Worm (Caenorhabditis elegans): Measurements from ENCODE around the gene T27A10.6.
A peak's percentile ranks its signal among the peaks of the same experiment; 100 is the strongest.

The T27A10.6 gene

ce11 chrX:3611042-3611623, 15.0 kb upstream of the T27A10.6 start, which contains the start of gene C18B2.5 (continued):
- TF ChIP-seq fkh-10 (GFP tag; optimal IDR thresholded peaks at IDR 0.05) = no peak
- no peak for TF ChIP-seq mdl-1 (tag; optimal IDR thresholded peaks at IDR 0.05)
- TF ChIP-seq zip-11 (GFP tag; IDR thresholded peaks at IDR 0.05) = no peak
- TF ChIP-seq hlh-11 (tag; optimal IDR thresholded peaks at IDR 0.05) = peak; percentile 66
- peak; percentile 21 for TF ChIP-seq mep-1 (tag; optimal IDR thresholded peaks at IDR 0.05)

- TF ChIP-seq Y5F2A.4 (GFP tag; optimal IDR thresholded peaks at IDR 0.05) (no peak), aha-1 (tag) (peak; percentile 62), unc-62 (GFP tag; optimal IDR thresholded peaks at IDR 0.05 in 1 of 2) (peak in 1 of 2 experiments; percentile 76), unc-62 (tag; optimal IDR thresholded peaks at IDR 0.05) (no peak)
Measured at ce11 chrX:3610442-3610841, 14.3 kb upstream of the T27A10.6 start.

DNA sequence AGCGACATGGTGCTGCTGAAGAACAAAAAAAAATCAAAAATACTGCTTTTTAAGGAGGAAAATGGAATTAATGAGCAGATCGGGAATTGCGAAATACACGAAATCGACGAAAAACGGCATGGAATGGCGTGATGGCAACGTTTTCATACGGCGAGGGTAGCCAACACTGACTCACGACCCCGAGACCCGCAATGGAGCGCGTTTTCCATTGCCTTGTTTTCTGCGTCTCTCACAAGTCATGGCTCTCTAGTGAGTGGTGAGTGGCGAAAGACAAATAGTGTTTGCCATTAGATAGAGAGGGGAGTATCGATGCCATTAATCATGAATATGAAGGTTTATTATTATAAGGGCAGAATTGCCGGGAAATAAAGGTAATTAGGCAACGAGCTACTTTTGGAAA, 9.6 kb upstream of the T27A10.6 start, which contains the start of gene C18B2.4:
Gene C18B2.4 (minus strand): TSS at position 15 of the 400 bp plus-strand sequence.
- no peak for TF ChIP-seq Y5F2A.4 (GFP tag; optimal IDR thresholded peaks at IDR 0.05)
- TF ChIP-seq lin-15B (tag; optimal IDR thresholded peaks at IDR 0.05) = no peak
- no peak for TF ChIP-seq ZK546.5 (tag; optimal IDR thresholded peaks at IDR 0.05)
- no peak for TF ChIP-seq pha-4 (GFP tag; IDR thresholded peaks at IDR 0.05)
- peak; percentile 59 for TF ChIP-seq pha-4 (tag; optimal IDR thresholded peaks at IDR 0.05)
- no peak for TF ChIP-seq cey-2 (tag; optimal IDR thresholded peaks at IDR 0.05; ENCODE audit: borderline replicate concordance, insufficient read depth)
- TF ChIP-seq nhr-28 (tag; optimal IDR thresholded peaks at IDR 0.05) = peak; percentile 81
- peak; percentile 79 for TF ChIP-seq dve-1 (tag; optimal IDR thresholded peaks at IDR 0.05; ENCODE audit: insufficient read depth)
- 0 out of 2 replicates have a peak, but pooled peaks have one; percentile 32 for TF ChIP-seq T26A8.4 (GFP tag; IDR thresholded peaks at IDR 0.05)
- peak; percentile 13 for TF ChIP-seq F37D6.2 (tag; optimal IDR thresholded peaks at IDR 0.05)
- no peak for TF ChIP-seq tag-97 (GFP tag; IDR thresholded peaks at IDR 0.05)
- no peak for TF ChIP-seq F26F4.8 (GFP tag; conservative IDR thresholded peaks at IDR 0.05)
- TF ChIP-seq pqm-1 (tag; optimal IDR thresholded peaks at IDR 0.05) = peak; percentile 62
- TF ChIP-seq ceh-62 (tag; optimal IDR thresholded peaks at IDR 0.05) = no peak
- TF ChIP-seq snpc-1.2 (GFP tag; IDR thresholded peaks at IDR 0.05) = no peak
- no peak for TF ChIP-seq lim-7 (GFP tag; IDR thresholded peaks at IDR 0.05)
- TF ChIP-seq nhr-237 (tag; optimal IDR thresholded peaks at IDR 0.05) = no peak
- TF ChIP-seq arid-1 (GFP tag; conservative IDR thresholded peaks at IDR 0.05) = 0 out of 2 replicates have a peak, but pooled peaks have one; percentile 7
- TF ChIP-seq mdl-1 (tag; optimal IDR thresholded peaks at IDR 0.05) = peak in 1 of 2 experiments; percentile 35
- TF ChIP-seq mes-2 (tag; optimal IDR thresholded peaks at IDR 0.05; ENCODE audit: poor library complexity, severe bottlenecking) = peak; percentile 68
- TF ChIP-seq attf-4 (tag; optimal IDR thresholded peaks at IDR 0.05) = no peak
- TF ChIP-seq rbr-2 (tag; optimal IDR thresholded peaks at IDR 0.05) = peak; percentile 67
- no peak for TF ChIP-seq Y75B8A.6 (GFP tag; IDR thresholded peaks at IDR 0.05)
- peak; percentile 78 for TF ChIP-seq egl-43 (GFP tag; IDR thresholded peaks at IDR 0.05)
- TF ChIP-seq unc-130 (GFP tag; optimal IDR thresholded peaks at IDR 0.05) = no peak
- TF ChIP-seq madf-9 (GFP tag; conservative IDR thresholded peaks at IDR 0.05) = 0 out of 2 replicates have a peak, but pooled peaks have one; percentile 19
- peak; percentile 80 for TF ChIP-seq nhr-6 (tag; optimal IDR thresholded peaks at IDR 0.05)
- no peak for TF ChIP-seq ztf-7 (tag; optimal IDR thresholded peaks at IDR 0.05)
- no peak for TF ChIP-seq nhr-41 (GFP tag; IDR thresholded peaks at IDR 0.05)
- no peak for TF ChIP-seq snpc-4 (tag; optimal IDR thresholded peaks at IDR 0.05)
- no peak for TF ChIP-seq tra-1 (GFP tag; IDR thresholded peaks at IDR 0.05)
- peak in 1 of 2 experiments; percentile 66 for TF ChIP-seq hif-1 (tag; optimal IDR thresholded peaks at IDR 0.05)
- TF ChIP-seq D1046.2 (GFP tag; IDR thresholded peaks at IDR 0.05) = no peak
- TF ChIP-seq nhr-77 (tag; optimal IDR thresholded peaks at IDR 0.05) = peak; percentile 66
- peak; percentile 51 for TF ChIP-seq ama-1 (optimal IDR thresholded peaks at IDR 0.05)
- peak; percentile 86 for TF ChIP-seq lin-38 (GFP tag; IDR thresholded peaks at IDR 0.05)
- TF ChIP-seq set-16 (GFP tag; IDR thresholded peaks at IDR 0.05) = peak; percentile 28; the same call in 1 of the 2 replicates
- TF ChIP-seq ceh-44 (GFP tag; IDR thresholded peaks at IDR 0.05) = no peak
- no peak for TF ChIP-seq ces-1 (GFP tag; optimal IDR thresholded peaks at IDR 0.05)
- peak; percentile 53; the same call in 1 of the 2 replicates for TF ChIP-seq lin-1 (GFP tag; IDR thresholded peaks at IDR 0.05)
- no peak for TF ChIP-seq aly-2 (tag; optimal IDR thresholded peaks at IDR 0.05)
